Fruit fly (Drosophila melanogaster) whole organism, embryonic: Measurements from ENCODE around the gene cher.

Source experiments
- Abd-B ChIP-seq: fragments of 200-800 bp; sonication (Bioruptor generic); optimal IDR thresholded peaks from 2 replicates; lab custom pipeline; 2018; ENCODE audit warnings: missing biosample characterization, mild to moderate bottlenecking, missing genetic modification characterization, moderate library complexity
- CG10654 ChIP-seq: fragments of 200-800 bp; sonication (Bioruptor generic); optimal IDR thresholded peaks from 2 replicates; lab custom pipeline; 2016; ENCODE audit warnings: missing biosample characterization, missing genetic modification characterization
- CG12155 ChIP-seq: fragments of 200-800 bp; sonication (Bioruptor generic); optimal IDR thresholded peaks from 3 replicates; lab custom pipeline; 2016; ENCODE audit warnings: missing biosample characterization, missing genetic modification characterization
- CG13296 ChIP-seq: fragments of 200-800 bp; sonication (Bioruptor generic); optimal IDR thresholded peaks from 3 replicates; lab custom pipeline; 2018; ENCODE audit warnings: missing biosample characterization, mild to moderate bottlenecking, missing genetic modification characterization
- CG15479 ChIP-seq: fragments of 200-800 bp; sonication (Bioruptor generic); optimal IDR thresholded peaks from 3 replicates; lab custom pipeline; 2019; ENCODE audit warnings: missing biosample characterization, mild to moderate bottlenecking, missing genetic modification characterization, moderate library complexity
- CG2199 ChIP-seq: fragments of 200-800 bp; sonication (Bioruptor generic); IDR thresholded peaks from 3 replicates; pipeline ENCODE4 v1.3.6; 2022; ENCODE audit warnings: missing biosample characterization, missing genetic modification characterization
- CG2202 ChIP-seq: fragments of 200-800 bp; sonication (Bioruptor generic); optimal IDR thresholded peaks from 2 replicates; lab custom pipeline; 2018; ENCODE audit warnings: missing biosample characterization, mild to moderate bottlenecking, missing genetic modification characterization
- CG34224 ChIP-seq: fragments of 200-800 bp; sonication (Bioruptor generic); IDR thresholded peaks from 3 replicates; pipeline ENCODE4 v1.3.6; 2022; ENCODE audit warnings: missing biosample characterization, missing genetic modification characterization; ENCODE audit not compliant: partially characterized antibody
- CG4424 ChIP-seq: fragments of 200-800 bp; sonication (Bioruptor generic); optimal IDR thresholded peaks from 3 replicates; lab custom pipeline; 2016; ENCODE audit warnings: missing biosample characterization, missing genetic modification characterization
- CG6791 ChIP-seq: fragments of 200-800 bp; sonication (Bioruptor generic); IDR thresholded peaks from 3 replicates; pipeline ENCODE4 v1.3.6; 2022; ENCODE audit warnings: missing biosample characterization, missing genetic modification characterization; ENCODE audit not compliant: partially characterized antibody
- CG8478 ChIP-seq: fragments of >200 bp; optimal IDR thresholded peaks from 2 replicates; lab custom pipeline; 2018
- Dll ChIP-seq: fragments of 200-800 bp; sonication (Bioruptor generic); IDR thresholded peaks from 4 replicates; pipeline ENCODE4 v1.3.6; 2022; ENCODE audit warnings: missing biosample characterization, missing genetic modification characterization; ENCODE audit not compliant: partially characterized antibody
- Drgx ChIP-seq: fragments of 200-800 bp; sonication (Bioruptor generic); IDR thresholded peaks from 2 replicates; pipeline ENCODE4 v1.3.6; 2022; ENCODE audit warnings: missing biosample characterization, missing genetic modification characterization
- Mrtf ChIP-seq: fragments of 200-800 bp; sonication (Bioruptor generic); IDR thresholded peaks from 3 replicates; pipeline ENCODE4 v1.3.6; 2022; ENCODE audit warnings: missing biosample characterization, missing genetic modification characterization
- NC2α ChIP-seq: fragments of 200-800 bp; sonication (Bioruptor generic); optimal IDR thresholded peaks from 2 replicates; lab custom pipeline; 2016; ENCODE audit warnings: missing biosample characterization, missing genetic modification characterization
- Neu2 ChIP-seq: fragments of 200-800 bp; sonication (Bioruptor generic); optimal IDR thresholded peaks from 3 replicates; lab custom pipeline; 2016; ENCODE audit warnings: missing biosample characterization, missing genetic modification characterization, borderline replicate concordance
- Nf-YA ChIP-seq: fragments of 200-800 bp; sonication (Bioruptor generic); IDR thresholded peaks from 2 replicates; pipeline ENCODE4 v1.3.6; 2022; ENCODE audit warnings: missing biosample characterization, missing genetic modification characterization
- Oli ChIP-seq: fragments of 200-800 bp; sonication (Bioruptor generic); optimal IDR thresholded peaks from 2 replicates; lab custom pipeline; 2018; ENCODE audit warnings: missing biosample characterization, mild to moderate bottlenecking, missing genetic modification characterization, moderate library complexity
- Ptx1 ChIP-seq: fragments of 200-800 bp; sonication (Bioruptor generic); IDR thresholded peaks from 2 replicates; pipeline ENCODE4 v1.3.6; 2022; ENCODE audit warnings: missing biosample characterization, missing genetic modification characterization
- Sin3A ChIP-seq: fragments of >200 bp; optimal IDR thresholded peaks from 2 replicates; lab custom pipeline; 2018
- Stat92E ChIP-seq, 3 experiments: fragments of >200 bp in 2 of 3; fragments of 200-800 bp in 1 of 3; sonication (Bioruptor generic) in 1 of 3; optimal IDR thresholded peaks; 2 replicates each; lab custom pipeline; 2017 to 2019; ENCODE audit warnings: missing biosample characterization in 3 of 3, missing genetic modification characterization in 3 of 3, mild to moderate bottlenecking in 1 of 3, moderate library complexity in 1 of 3
- Vsx1 ChIP-seq: fragments of 200-800 bp; sonication (Bioruptor generic); optimal IDR thresholded peaks from 2 replicates; lab custom pipeline; 2017; ENCODE audit warnings: missing biosample characterization, mild to moderate bottlenecking, missing genetic modification characterization, missing genetic modification reagents
- Xrp1 ChIP-seq: fragments of 200-800 bp; sonication (Bioruptor generic); IDR thresholded peaks from 2 replicates; pipeline ENCODE4 v1.3.6; 2022; ENCODE audit warnings: missing biosample characterization, missing genetic modification characterization
- aop ChIP-seq: fragments of 200-800 bp; sonication (Bioruptor generic); IDR thresholded peaks from 2 replicates; pipeline ENCODE4 v1.3.6; 2022; ENCODE audit warnings: missing biosample characterization, missing genetic modification characterization
- az2 ChIP-seq: fragments of 200-800 bp; sonication (Bioruptor generic); optimal IDR thresholded peaks from 3 replicates; lab custom pipeline; 2016; ENCODE audit warnings: missing biosample characterization, missing genetic modification characterization
- bsh ChIP-seq, 2 experiments: fragments of 200-800 bp; sonication (Bioruptor generic); optimal IDR thresholded peaks; 2 replicates each; lab custom pipeline; 2017 to 2018; ENCODE audit warnings: mild to moderate bottlenecking in 2 of 2, missing biosample characterization in 2 of 2, missing genetic modification characterization in 2 of 2, moderate library complexity in 1 of 2
- cg ChIP-seq: fragments of 200-800 bp; sonication (Bioruptor generic); optimal IDR thresholded peaks from 3 replicates; lab custom pipeline; 2019; ENCODE audit warnings: missing biosample characterization, mild to moderate bottlenecking, missing genetic modification characterization, moderate library complexity
- chif ChIP-seq, 2 experiments: fragments of 200-800 bp; sonication (Bioruptor generic); optimal IDR thresholded peaks; 3 replicates each; lab custom pipeline; 2016; ENCODE audit warnings: missing biosample characterization in 2 of 2, missing genetic modification characterization in 2 of 2
- chinmo ChIP-seq: fragments of 200-800 bp; sonication (Bioruptor generic); IDR thresholded peaks from 4 replicates; pipeline ENCODE4 v1.3.6; 2022; ENCODE audit warnings: missing biosample characterization, missing genetic modification characterization; ENCODE audit not compliant: partially characterized antibody
- corto ChIP-seq: fragments of 200-800 bp; sonication (Bioruptor generic); optimal IDR thresholded peaks from 2 replicates; lab custom pipeline; 2016; ENCODE audit warnings: missing biosample characterization, mild to moderate bottlenecking, missing genetic modification characterization, moderate library complexity
- crol ChIP-seq: fragments of 200-800 bp; sonication (Bioruptor generic); IDR thresholded peaks from 2 replicates; pipeline ENCODE4 v1.3.6; 2022; ENCODE audit warnings: missing biosample characterization, missing genetic modification characterization
- gcm ChIP-seq: fragments of 200-800 bp; sonication (Bioruptor generic); optimal IDR thresholded peaks from 2 replicates; lab custom pipeline; 2019; ENCODE audit warnings: missing biosample characterization, mild to moderate bottlenecking, missing genetic modification characterization, moderate library complexity
- ken ChIP-seq: fragments of 200-800 bp; sonication (Bioruptor generic); IDR thresholded peaks from 3 replicates; pipeline ENCODE4 v1.3.6; 2022; ENCODE audit warnings: missing biosample characterization, missing genetic modification characterization
- kni ChIP-seq: fragments of 200-800 bp; sonication (Bioruptor generic); optimal IDR thresholded peaks from 3 replicates; lab custom pipeline; 2017; ENCODE audit warnings: mild to moderate bottlenecking, missing biosample characterization, missing genetic modification reagents, missing genetic modification characterization
- lbe ChIP-seq: fragments of 200-800 bp; sonication (Bioruptor generic); optimal IDR thresholded peaks from 2 replicates; lab custom pipeline; 2016; ENCODE audit warnings: missing biosample characterization, mild to moderate bottlenecking, missing genetic modification characterization
- mirr ChIP-seq: fragments of 200-800 bp; sonication (Bioruptor generic); optimal IDR thresholded peaks from 3 replicates; lab custom pipeline; 2018; ENCODE audit warnings: missing biosample characterization, mild to moderate bottlenecking, missing genetic modification characterization
- mld ChIP-seq: fragments of 200-800 bp; sonication (Bioruptor generic); IDR thresholded peaks from 3 replicates; pipeline ENCODE4 v1.3.6; 2022; ENCODE audit warnings: missing biosample characterization, missing genetic modification characterization; ENCODE audit not compliant: partially characterized antibody
- nom ChIP-seq: fragments of 200-800 bp; sonication (Bioruptor generic); optimal IDR thresholded peaks from 2 replicates; lab custom pipeline; 2017; ENCODE audit warnings: missing biosample characterization, missing genetic modification characterization, mild to moderate bottlenecking, moderate library complexity, missing genetic modification reagents
- pfk ChIP-seq: fragments of 200-800 bp; sonication (Bioruptor generic); optimal IDR thresholded peaks from 2 replicates; lab custom pipeline; 2018; ENCODE audit warnings: missing biosample characterization, mild to moderate bottlenecking, missing genetic modification characterization, moderate library complexity
- psq ChIP-seq: fragments of 200-800 bp; sonication (Bioruptor generic); optimal IDR thresholded peaks from 2 replicates; lab custom pipeline; 2017; ENCODE audit warnings: missing biosample characterization, missing genetic modification characterization
- sens ChIP-seq: fragments of 200-800 bp; sonication (Bioruptor generic); peaks from one replicate; lab custom pipeline; 2016; ENCODE audit warnings: missing biosample characterization, missing genetic modification characterization
- shn ChIP-seq: fragments of 200-800 bp; sonication (Bioruptor generic); optimal IDR thresholded peaks from 3 replicates; lab custom pipeline; 2016; ENCODE audit warnings: missing biosample characterization, missing genetic modification characterization
- sna ChIP-seq: fragments of 200-800 bp; sonication (Bioruptor generic); IDR thresholded peaks from 2 replicates; pipeline ENCODE4 v1.3.6; 2022; ENCODE audit warnings: missing biosample characterization, missing genetic modification characterization; ENCODE audit not compliant: partially characterized antibody
- tll ChIP-seq, 2 experiments: fragments of 200-800 bp in 1 of 2; fragments of >200 bp in 1 of 2; sonication (Bioruptor generic) in 1 of 2; optimal IDR thresholded peaks; 2 replicates each; lab custom pipeline; 2017 to 2019; ENCODE audit warnings: missing biosample characterization in 2 of 2, missing genetic modification characterization in 2 of 2, mild to moderate bottlenecking in 1 of 2, moderate library complexity in 1 of 2
- ttk ChIP-seq: fragments of 200-800 bp; sonication (Bioruptor generic); IDR thresholded peaks from 2 replicates; pipeline ENCODE4 v2.1.2; 2022; ENCODE audit warnings: missing biosample characterization, missing genetic modification characterization
- wdn ChIP-seq: fragments of 200-800 bp; sonication (Bioruptor generic); IDR thresholded peaks from 2 replicates; pipeline ENCODE4 v1.3.6; 2022; ENCODE audit warnings: missing biosample characterization, missing genetic modification characterization
- yki ChIP-seq: fragments of >200 bp; optimal IDR thresholded peaks from 3 replicates; lab custom pipeline; 2018
- zen ChIP-seq: fragments of 200-800 bp; sonication (Bioruptor generic); optimal IDR thresholded peaks from 3 replicates; lab custom pipeline; 2018; ENCODE audit warnings: missing biosample characterization, mild to moderate bottlenecking, missing genetic modification characterization, moderate library complexity

cher gene

DNA sequence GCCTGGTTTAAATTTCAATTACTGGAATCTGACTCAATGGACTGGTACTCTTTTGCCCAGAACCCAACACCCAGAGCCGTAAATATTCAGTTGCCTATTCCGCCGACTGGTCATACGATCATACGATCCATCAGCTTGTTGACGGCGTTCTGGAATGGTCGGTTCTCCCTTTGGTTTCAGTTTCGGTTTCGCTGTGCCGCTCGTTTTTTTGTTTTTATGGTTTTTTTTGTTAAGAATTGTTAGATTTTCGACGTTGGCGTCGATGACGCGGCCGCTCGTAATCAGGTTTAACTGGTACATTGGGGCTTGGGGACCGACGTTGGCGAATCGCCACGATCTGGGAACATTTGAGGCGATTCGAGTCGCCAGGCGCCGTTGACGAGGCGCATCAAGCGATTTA, 62.5 kb downstream of the cher start (continued):
- TF ChIP-seq mirr (GFP tag; lab: Kevin White, UChicago) (no peak), CG34224 (GFP tag; lab: Robert Waterston, UW) (0 out of 3 replicates have a peak, but pooled peaks have one; percentile 25), chif (GFP tag; optimal IDR thresholded peaks at IDR 0.05; lab: Kevin White, UChicago) (no peak), CG2199 (GFP tag; lab: Robert Waterston, UW) (0 out of 3 replicates have a peak, but pooled peaks have one; percentile 12), gcm (no peak), nom (peak; percentile 28), pfk (GFP tag; lab: Kevin White, UChicago) (peak; percentile 21), CG4424 (GFP tag; lab: Kevin White, UChicago) (no peak)

DNA sequence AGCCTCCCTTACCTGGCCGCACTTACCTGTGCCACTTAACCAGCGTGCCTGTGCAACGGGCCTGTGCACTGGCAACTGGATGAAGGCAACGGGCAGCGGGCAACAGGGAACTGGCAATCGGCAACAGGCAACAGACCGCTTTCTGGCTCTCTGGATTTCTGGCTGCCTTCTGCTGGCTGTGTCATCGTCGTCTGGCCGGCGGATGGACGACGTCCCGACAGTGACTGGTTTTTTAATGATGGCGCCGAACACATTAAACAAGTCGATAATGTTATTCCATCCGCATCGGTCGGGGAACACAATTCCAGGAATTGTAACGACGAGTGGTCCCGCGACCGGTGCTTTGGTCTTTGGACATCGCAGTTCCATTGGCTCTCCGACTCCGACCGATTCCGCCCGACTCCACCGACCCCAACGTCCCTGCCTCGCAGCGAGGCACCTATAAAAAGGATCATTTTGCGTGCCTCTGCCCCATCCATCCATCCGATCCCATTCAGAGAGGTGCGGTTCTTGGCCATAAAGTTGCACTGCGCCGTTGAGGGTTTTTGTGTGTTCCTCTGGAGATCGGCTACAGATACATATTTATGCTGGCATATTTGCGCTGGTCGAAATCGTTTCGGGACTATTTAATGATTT, 63.3 kb downstream of the cher start:
- TF ChIP-seq CG4424 (GFP tag; lab: Kevin White, UChicago), result no peak
- peak; percentile 14 for TF ChIP-seq CG8478 (lab: Kevin White, UChicago)
- peak; percentile 53 for TF ChIP-seq kni (GFP tag; lab: Kevin White, UChicago)
- TF ChIP-seq Dll (GFP tag; lab: Robert Waterston, UW), result no peak
- TF ChIP-seq Oli (tag; lab: Kevin White, UChicago), result no peak
- TF ChIP-seq mld (GFP tag; lab: Robert Waterston, UW), result no peak
- peak; percentile 89 for TF ChIP-seq zen (tag; lab: Kevin White, UChicago)
- TF ChIP-seq CG10654 (GFP tag; lab: Kevin White, UChicago), result no peak
- peak; percentile 38 for TF ChIP-seq sens (GFP tag; lab: Kevin White, UChicago)
- no peak for TF ChIP-seq CG6791 (GFP tag; lab: Robert Waterston, UW)
- TF ChIP-seq Sin3A (lab: Kevin White, UChicago), result no peak
- TF ChIP-seq CG12155 (GFP tag; lab: Kevin White, UChicago), result no peak
- no peak for TF ChIP-seq CG13296 (GFP tag; lab: Kevin White, UChicago)
- TF ChIP-seq tll (GFP tag; optimal IDR thresholded peaks at IDR 0.05; lab: Kevin White, UChicago), result peak in 1 of 2 experiments; percentile 6
- 0 out of 2 replicates have a peak, but pooled peaks have one; percentile 13 for TF ChIP-seq Drgx (GFP tag; lab: Robert Waterston, UW)
- TF ChIP-seq sna, result no peak
- TF ChIP-seq Neu2 (GFP tag; lab: Kevin White, UChicago), result no peak
- TF ChIP-seq Mrtf (GFP tag; lab: Robert Waterston, UW), result no peak
- no peak for TF ChIP-seq psq
- TF ChIP-seq Nf-YA (GFP tag; lab: Robert Waterston, UW), result no peak
- no peak for TF ChIP-seq bsh (GFP tag; optimal IDR thresholded peaks at IDR 0.05; lab: Kevin White, UChicago)
- TF ChIP-seq cg (GFP tag; lab: Kevin White, UChicago), result no peak
- no peak for TF ChIP-seq Abd-B (GFP tag; lab: Kevin White, UChicago)
- TF ChIP-seq lbe (GFP tag; lab: Kevin White, UChicago), result peak; percentile 12
- no peak for TF ChIP-seq yki (lab: Kevin White, UChicago)
- TF ChIP-seq wdn, result no peak
- TF ChIP-seq Vsx1 (GFP tag; lab: Kevin White, UChicago), result no peak
- no peak for TF ChIP-seq aop (GFP tag; lab: Robert Waterston, UW)
- no peak for TF ChIP-seq NC2α (GFP tag; lab: Kevin White, UChicago)
- TF ChIP-seq shn (GFP tag; lab: Kevin White, UChicago), result no peak
- peak; percentile 33; the same call in 1 of the 2 replicates for TF ChIP-seq crol
- no peak for TF ChIP-seq az2 (GFP tag; lab: Kevin White, UChicago)
- peak; percentile 64 for TF ChIP-seq corto
- no peak for TF ChIP-seq Ptx1
- peak; percentile 51; the same call in 1 of the 3 replicates for TF ChIP-seq ken (GFP tag; lab: Robert Waterston, UW)
- TF ChIP-seq CG15479, result peak; percentile 23
- peak in 1 of 3 experiments; percentile 80 for TF ChIP-seq Stat92E (GFP tag; optimal IDR thresholded peaks at IDR 0.05; lab: Kevin White, UChicago)
- 0 out of 4 replicates have a peak, but pooled peaks have one; percentile 15 for TF ChIP-seq chinmo
- no peak for TF ChIP-seq CG2202 (tag; lab: Kevin White, UChicago)
- no peak for TF ChIP-seq Xrp1
- TF ChIP-seq ttk (GFP tag; lab: Robert Waterston, UW), result 0 out of 2 replicates have a peak, but pooled peaks have one; percentile 5
